Fruit fly (Drosophila melanogaster): ENCODE data around the gene Got2.

The Got2 gene

dm6 chr2L:1973957-1974356, 13.6 kb downstream of the Got2 start, which contains the start of gene Der-1 (continued):
- TF ChIP-seq zfh1 (GFP tag; IDR thresholded peaks at IDR 0.05) (no peak), oc (tag; optimal IDR thresholded peaks at IDR 0.05) (no peak), B-H2 (GFP tag; optimal IDR thresholded peaks at IDR 0.05) (no peak), unpg (GFP tag; optimal IDR thresholded peaks at IDR 0.05) (no peak), Chrac-16 (GFP tag; optimal IDR thresholded peaks at IDR 0.05) (no peak), CG9932 (GFP tag; IDR thresholded peaks at IDR 0.05) (peak; percentile 51), Fer3 (tag; optimal IDR thresholded peaks at IDR 0.05) (no peak), ac (GFP tag; optimal IDR thresholded peaks at IDR 0.05) (no peak), pan (optimal IDR thresholded peaks at IDR 0.05) (no peak), pan (GFP tag; optimal IDR thresholded peaks at IDR 0.05 in 1 of 2, IDR thresholded peaks at IDR 0.05 in 1 of 2) (no peak), CG17829 (tag; optimal IDR thresholded peaks at IDR 0.05) (peak; percentile 9), CG5953 (GFP tag; IDR thresholded peaks at IDR 0.05) (no peak), MESR4 (GFP tag; optimal IDR thresholded peaks at IDR 0.05) (peak; percentile 96), lov (optimal IDR thresholded peaks at IDR 0.05) (no peak), lov (GFP tag; IDR thresholded peaks at IDR 0.05) (no peak), kah (GFP tag; optimal IDR thresholded peaks at IDR 0.05) (no peak), CG5180 (GFP tag; optimal IDR thresholded peaks at IDR 0.05) (no peak), CG18599 (GFP tag; optimal IDR thresholded peaks at IDR 0.05) (no peak), Gug (GFP tag; IDR thresholded peaks at IDR 0.05) (peak; percentile 47; the same call in 2 of the 4 replicates), Taf1 (GFP tag; IDR thresholded peaks at IDR 0.05) (no peak), CG4730 (GFP tag; IDR thresholded peaks at IDR 0.05) (no peak), stc (GFP tag; IDR thresholded peaks at IDR 0.05) (no peak), esg (GFP tag; conservative IDR thresholded peaks at IDR 0.05) (no peak), Ravus (GFP tag; IDR thresholded peaks at IDR 0.05) (no peak), CG13775 (GFP tag; optimal IDR thresholded peaks at IDR 0.05) (no peak), ATbp (GFP tag; optimal IDR thresholded peaks at IDR 0.05) (no peak), Ada2b (GFP tag; IDR thresholded peaks at IDR 0.05) (no peak), CG10543 (GFP tag; optimal IDR thresholded peaks at IDR 0.05) (no peak), CG3726 (GFP tag; IDR thresholded peaks at IDR 0.05) (no peak), danr (GFP tag; IDR thresholded peaks at IDR 0.05) (no peak), en (GFP tag; optimal IDR thresholded peaks at IDR 0.05) (no peak), shn (GFP tag; optimal IDR thresholded peaks at IDR 0.05) (no peak), CG17568 (GFP tag; optimal IDR thresholded peaks at IDR 0.05) (no peak), vfl (GFP tag; optimal IDR thresholded peaks at IDR 0.05) (no peak), Dip3 (GFP tag; optimal IDR thresholded peaks at IDR 0.05) (no peak), Stat92E (GFP tag; optimal IDR thresholded peaks at IDR 0.05) (peak in 1 of 3 experiments; percentile 5), CG7372 (GFP tag; IDR thresholded peaks at IDR 0.05) (no peak), dimm (GFP tag; IDR thresholded peaks at IDR 0.05) (no peak), CG7786 (GFP tag; optimal IDR thresholded peaks at IDR 0.05) (no peak), YL-1 (GFP tag; optimal IDR thresholded peaks at IDR 0.05) (peak; percentile 82), CG10321 (GFP tag; IDR thresholded peaks at IDR 0.05) (no peak), ssp (GFP tag; IDR thresholded peaks at IDR 0.05) (no peak), Dfd (GFP tag; optimal IDR thresholded peaks at IDR 0.05) (no peak), CG4360 (GFP tag; IDR thresholded peaks at IDR 0.05) (peak; percentile 66), CG11504 (tag; optimal IDR thresholded peaks at IDR 0.05) (no peak), BEAF-32 (GFP tag; optimal IDR thresholded peaks at IDR 0.05) (peak; percentile 92), ranshi (GFP tag; IDR thresholded peaks at IDR 0.05) (no peak), B-H1 (GFP tag; IDR thresholded peaks at IDR 0.05) (no peak), otp (GFP tag; IDR thresholded peaks at IDR 0.05) (no peak), CG10209 (GFP tag; optimal IDR thresholded peaks at IDR 0.05) (no peak), knrl (GFP tag; IDR thresholded peaks at IDR 0.05; ENCODE audit: partially characterized antibody) (peak; percentile 91), zen (tag; optimal IDR thresholded peaks at IDR 0.05) (no peak), CG10654 (GFP tag; optimal IDR thresholded peaks at IDR 0.05) (no peak)

Data from whole organism, embryonic.